Fruit fly (Drosophila melanogaster) whole organism, wandering third instar larva: ENCODE data around the gene vito.

ENCODE experiments used
- Abd-B ChIP-seq: fragments of >200 bp; optimal IDR thresholded peaks from 2 replicates; lab custom pipeline; 2017; ENCODE audit warnings: missing biosample characterization, missing genetic modification characterization
- CG9705 ChIP-seq: fragments of 200-800 bp; sonication (Bioruptor generic); optimal IDR thresholded peaks from 2 replicates; lab custom pipeline; 2018; ENCODE audit warnings: missing biosample characterization, mild to moderate bottlenecking, missing genetic modification characterization
- Dfd ChIP-seq: fragments of >200 bp; optimal IDR thresholded peaks from 2 replicates; lab custom pipeline; 2017; ENCODE audit warnings: missing biosample characterization, missing genetic modification characterization
- Dif ChIP-seq: fragments of 200-275, 200-300 bp; sonication (Bioruptor generic); optimal IDR thresholded peaks from 2 replicates; lab custom pipeline; 2018; ENCODE audit warnings: missing biosample characterization, missing genetic modification characterization; ENCODE audit not compliant: partially characterized antibody
- GATAd ChIP-seq: sonication (Bioruptor generic); optimal IDR thresholded peaks from 2 replicates; lab custom pipeline; 2016; ENCODE audit warnings: missing biosample characterization, missing genetic modification characterization
- HLH106 ChIP-seq: fragments of 200-800 bp; optimal IDR thresholded peaks from 3 replicates; lab custom pipeline; 2019; ENCODE audit warnings: missing biosample characterization, mild to moderate bottlenecking, missing genetic modification characterization, moderate library complexity
- Hr78 ChIP-seq: fragments of >200 bp; optimal IDR thresholded peaks from 2 replicates; lab custom pipeline; 2017; ENCODE audit warnings: missing biosample characterization, missing genetic modification characterization
- Hr83 ChIP-seq: fragments of 200-300 bp; sonication (Bioruptor generic); optimal IDR thresholded peaks from 2 replicates; lab custom pipeline; 2016; ENCODE audit warnings: missing biosample characterization, mild to moderate bottlenecking, missing genetic modification characterization, moderate library complexity; ENCODE audit not compliant: poor library complexity, severe bottlenecking
- Jra ChIP-seq: sonication (Bioruptor generic); optimal IDR thresholded peaks from 2 replicates; lab custom pipeline; 2016; ENCODE audit warnings: missing biosample characterization, missing genetic modification characterization
- Mio ChIP-seq: sonication (Bioruptor generic); optimal IDR thresholded peaks from 2 replicates; lab custom pipeline; 2016; ENCODE audit warnings: missing biosample characterization, missing genetic modification characterization
- Myc ChIP-seq: fragments of >200 bp; optimal IDR thresholded peaks from 2 replicates; lab custom pipeline; 2017
- N ChIP-seq: fragments of >200 bp; optimal IDR thresholded peaks from 2 replicates; lab custom pipeline; 2018; ENCODE audit warnings: missing biosample characterization, missing external identifiers, missing genetic modification characterization
- OdsH ChIP-seq: fragments of 200-800 bp; sonication (Bioruptor generic); optimal IDR thresholded peaks from 2 replicates; lab custom pipeline; 2016; ENCODE audit warnings: missing biosample characterization, mild to moderate bottlenecking, missing genetic modification characterization
- Rel ChIP-seq, 2 experiments: fragments of 200-800 bp; sonication (Bioruptor generic) in 1 of 2; optimal IDR thresholded peaks; 2 replicates in 1 of 2; 3 replicates in 1 of 2; lab custom pipeline; 2016 to 2019; ENCODE audit warnings: mild to moderate bottlenecking in 2 of 2, missing biosample characterization in 2 of 2, missing genetic modification characterization in 2 of 2, moderate library complexity in 1 of 2
- Sp1 ChIP-seq: fragments of 200-800 bp; sonication (Bioruptor generic); optimal IDR thresholded peaks from 3 replicates; lab custom pipeline; 2019; ENCODE audit warnings: missing biosample characterization, mild to moderate bottlenecking, missing genetic modification characterization, moderate library complexity
- Vsx2 ChIP-seq: fragments of 200-300, 225-300 bp; sonication (Bioruptor generic); optimal IDR thresholded peaks from 2 replicates; lab custom pipeline; 2018; ENCODE audit warnings: missing biosample characterization, missing genetic modification characterization; ENCODE audit not compliant: partially characterized antibody
- br ChIP-seq: fragments of 200-800 bp; sonication (Bioruptor generic); optimal IDR thresholded peaks from 2 replicates; lab custom pipeline; 2016; ENCODE audit warnings: missing biosample characterization, missing genetic modification characterization
- dmrt93B ChIP-seq: fragments of 200-800 bp; sonication (Bioruptor generic); optimal IDR thresholded peaks from 2 replicates; lab custom pipeline; 2018; ENCODE audit warnings: missing biosample characterization, mild to moderate bottlenecking, missing genetic modification characterization
- dsf ChIP-seq: sonication (Bioruptor generic); optimal IDR thresholded peaks from 2 replicates; lab custom pipeline; 2016; ENCODE audit warnings: missing biosample characterization, missing genetic modification characterization, borderline replicate concordance
- foxo ChIP-seq, 2 experiments: fragments of 200-800 bp; sonication (Bioruptor generic); optimal IDR thresholded peaks; 2 replicates in 1 of 2; 3 replicates in 1 of 2; lab custom pipeline; 2016 to 2017; ENCODE audit warnings: missing biosample characterization in 2 of 2, missing genetic modification characterization in 2 of 2
- h ChIP-seq: fragments of 200-800 bp; sonication (Bioruptor generic); optimal IDR thresholded peaks from 3 replicates; lab custom pipeline; 2016; ENCODE audit warnings: missing biosample characterization, mild to moderate bottlenecking, missing genetic modification characterization
- jim ChIP-seq: fragments of 175-275, 200-325 bp; sonication (Bioruptor generic); optimal IDR thresholded peaks from 2 replicates; lab custom pipeline; 2016; ENCODE audit warnings: missing biosample characterization, mild to moderate bottlenecking, missing genetic modification characterization
- psq ChIP-seq: fragments of 200-800 bp; sonication (Bioruptor generic); optimal IDR thresholded peaks from 3 replicates; lab custom pipeline; 2017; ENCODE audit warnings: missing biosample characterization, mild to moderate bottlenecking, missing genetic modification characterization, moderate library complexity
- rgr ChIP-seq: fragments of 200-800 bp; sonication (Bioruptor generic); optimal IDR thresholded peaks from 3 replicates; lab custom pipeline; 2016; ENCODE audit warnings: missing biosample characterization, mild to moderate bottlenecking, missing genetic modification characterization
- tai ChIP-seq: sonication (Bioruptor generic); optimal IDR thresholded peaks from 2 replicates; lab custom pipeline; 2016; ENCODE audit warnings: missing biosample characterization, missing genetic modification characterization

The vito gene

dm6 chr3L:5770817-5771425 lies 6.2 kb downstream of the vito start (continued):
- TF ChIP-seq Abd-B (GFP tag; lab: Kevin White, UChicago) (no peak), foxo (GFP tag; optimal IDR thresholded peaks at IDR 0.05; lab: Kevin White, UChicago) (peak; percentile 60 to 93)

dm6 chr3L:5770113-5770798 lies 6.9 kb downstream of the vito start:
- TF ChIP-seq HLH106, result peak; percentile 9
- TF ChIP-seq Sp1, result peak; percentile 60
- peak; percentile 95 for TF ChIP-seq psq
- TF ChIP-seq Hr83 (GFP tag; lab: Kevin White, UChicago), result no peak
- peak; percentile 8 for TF ChIP-seq Dif (GFP tag; lab: Kevin White, UChicago)
- no peak for TF ChIP-seq Rel (GFP tag; optimal IDR thresholded peaks at IDR 0.05; lab: Kevin White, UChicago)
- peak; percentile 95 for TF ChIP-seq Rel (tag; optimal IDR thresholded peaks at IDR 0.05; lab: Kevin White, UChicago)
- TF ChIP-seq jim (GFP tag; lab: Kevin White, UChicago), result peak; percentile 41
- TF ChIP-seq CG9705, result peak; percentile 15
- TF ChIP-seq h (GFP tag; lab: Kevin White, UChicago), result no peak

- TF ChIP-seq Jra (GFP tag; lab: Kevin White, UChicago), result peak; percentile 76
- no peak for TF ChIP-seq Dif (GFP tag; lab: Kevin White, UChicago)
- TF ChIP-seq jim (GFP tag; lab: Kevin White, UChicago), result no peak
- no peak for TF ChIP-seq Dfd
- peak; percentile 13 for TF ChIP-seq HLH106
- peak; percentile 57 for TF ChIP-seq h (GFP tag; lab: Kevin White, UChicago)
- TF ChIP-seq GATAd (GFP tag; lab: Kevin White, UChicago), result no peak
- TF ChIP-seq dsf (GFP tag; lab: Kevin White, UChicago), result no peak
- TF ChIP-seq foxo (GFP tag; optimal IDR thresholded peaks at IDR 0.05; lab: Kevin White, UChicago), result peak in 1 of 2 experiments; percentile 43
- no peak for TF ChIP-seq Rel (GFP tag; optimal IDR thresholded peaks at IDR 0.05; lab: Kevin White, UChicago)
- peak; percentile 21 for TF ChIP-seq Rel (tag; optimal IDR thresholded peaks at IDR 0.05; lab: Kevin White, UChicago)
- TF ChIP-seq psq, result peak; percentile 99
- peak; percentile 33 for TF ChIP-seq Sp1
- peak; percentile 1 for TF ChIP-seq OdsH (GFP tag; lab: Kevin White, UChicago)
- TF ChIP-seq rgr (GFP tag; lab: Kevin White, UChicago), result peak; percentile 35
- TF ChIP-seq Hr83 (GFP tag; lab: Kevin White, UChicago), result peak; percentile 18
- TF ChIP-seq N (GFP tag; lab: Kevin White, UChicago), result peak; percentile 49
- TF ChIP-seq CG9705, result no peak
- no peak for TF ChIP-seq Myc
Measured at dm6 chr3L:5768532-5769497, 8.3 kb downstream of the vito start, which contains the start of the genes Ppat-Dpck and scny. Gene Ppat-Dpck, minus strand, starts transcription at chr3L:5768794. Gene scny, plus strand, starts transcription at chr3L:5769002.

- no peak for TF ChIP-seq Hr78 (GFP tag; lab: Kevin White, UChicago)
- TF ChIP-seq rgr (GFP tag; lab: Kevin White, UChicago), result no peak
- no peak for TF ChIP-seq Hr83 (GFP tag; lab: Kevin White, UChicago)
- no peak for TF ChIP-seq GATAd (GFP tag; lab: Kevin White, UChicago)
- TF ChIP-seq jim (GFP tag; lab: Kevin White, UChicago), result no peak
- TF ChIP-seq br (GFP tag; lab: Kevin White, UChicago), result no peak
- no peak for TF ChIP-seq dsf (GFP tag; lab: Kevin White, UChicago)
- TF ChIP-seq Mio, result no peak
- no peak for TF ChIP-seq HLH106
- TF ChIP-seq h (GFP tag; lab: Kevin White, UChicago), result no peak
- no peak for TF ChIP-seq Vsx2
- TF ChIP-seq tai (GFP tag; lab: Kevin White, UChicago), result no peak
- TF ChIP-seq Myc, result no peak
- no peak for TF ChIP-seq Abd-B (GFP tag; lab: Kevin White, UChicago)
- no peak for TF ChIP-seq dmrt93B (GFP tag; lab: Kevin White, UChicago)
- TF ChIP-seq psq, result no peak
Measured at dm6 chr3L:5765844-5766200, 11.3 kb downstream of the vito start, which contains the start of gene Txl. Gene Txl, plus strand, starts transcription at chr3L:5765846.
